Worm (Caenorhabditis elegans) whole organism, young adult: Measurements from ENCODE around the gene T10C6.6.

Source experiments
- B0261.1 ChIP-seq: sonication (generic microtip); optimal IDR thresholded peaks from 2 replicates; lab custom pipeline; 2016; ENCODE audit warnings: mild to moderate bottlenecking, missing genetic modification characterization, moderate library complexity, missing compliant biosample characterization
- B0336.3 ChIP-seq: fragments of 200-800 bp; sonication (Bioruptor generic); IDR thresholded peaks from 2 replicates; pipeline ENCODE4 v1.3.6; 2022; ENCODE audit warnings: missing genetic modification characterization, missing compliant biosample characterization
- C17E4.6 ChIP-seq: fragments of 200-800 bp; sonication (Bioruptor generic); IDR thresholded peaks from 2 replicates; pipeline ENCODE4 v1.3.6; 2022; ENCODE audit warnings: missing genetic modification reagents, missing genetic modification characterization, missing compliant biosample characterization
- D2030.7 ChIP-seq: fragments of 200-800 bp; sonication (Bioruptor generic); IDR thresholded peaks from 2 replicates; pipeline ENCODE4 v1.3.6; 2022; ENCODE audit warnings: missing genetic modification reagents, missing genetic modification characterization, missing compliant biosample characterization
- F33H1.4 ChIP-seq: fragments of 200-800 bp; sonication (Bioruptor generic); IDR thresholded peaks from 2 replicates; pipeline ENCODE4 v1.3.6; 2022; ENCODE audit warnings: missing genetic modification reagents, missing genetic modification characterization, missing compliant biosample characterization
- F37B4.10 ChIP-seq: fragments of 200-800 bp; sonication (Bioruptor generic); IDR thresholded peaks from 2 replicates; pipeline ENCODE4 v1.3.6; 2022; ENCODE audit warnings: missing genetic modification characterization, missing compliant biosample characterization
- F52B5.7 ChIP-seq: sonication (generic microtip); optimal IDR thresholded peaks from 2 replicates; lab custom pipeline; 2016; ENCODE audit warnings: mild to moderate bottlenecking, missing genetic modification characterization, missing compliant biosample characterization
- F57A8.1 ChIP-seq: fragments of 200-800 bp; sonication (Bioruptor generic); optimal IDR thresholded peaks from 2 replicates; lab custom pipeline; 2018; ENCODE audit warnings: mild to moderate bottlenecking, missing genetic modification characterization, moderate library complexity, missing compliant biosample characterization
- Y53G8AR.9 ChIP-seq: fragments of 200-800 bp; sonication (Bioruptor generic); conservative IDR thresholded peaks from 2 replicates; pipeline ENCODE4 v1.3.6; 2022; ENCODE audit warnings: missing genetic modification reagents, missing genetic modification characterization, missing compliant biosample characterization
- Y67H2A.10 ChIP-seq: fragments of 200-800 bp; sonication (Bioruptor generic); conservative IDR thresholded peaks from 2 replicates; pipeline ENCODE4 v1.3.6; 2022; ENCODE audit warnings: missing genetic modification reagents, missing genetic modification characterization, missing compliant biosample characterization
- Y95B8A.8 ChIP-seq: fragments of 200-800 bp; sonication (Bioruptor generic); IDR thresholded peaks from 2 replicates; pipeline ENCODE4 v1.3.6; 2022; ENCODE audit warnings: missing genetic modification reagents, missing genetic modification characterization, missing compliant biosample characterization
- ama-1 ChIP-seq, 3 experiments: fragments of 150-350 bp in 1 of 3; sonication (generic microtip) in 2 of 3; optimal IDR thresholded peaks; 2 replicates each; lab custom pipeline; 2014 to 2018; ENCODE audit warnings: missing biosample characterization in 2 of 3, missing genetic modification characterization in 2 of 3, missing genetic modification reagents in 2 of 3
- aptf-2 ChIP-seq: fragments of 200-800 bp; sonication (Bioruptor generic); conservative IDR thresholded peaks from 2 replicates; pipeline ENCODE4 v1.3.6; 2022; ENCODE audit warnings: missing genetic modification reagents, missing genetic modification characterization, missing compliant biosample characterization
- cebp-1 ChIP-seq, 2 experiments: fragments of 200-800 bp in 1 of 2; sonication (Bioruptor generic) in 1 of 2; sonication (generic microtip) in 1 of 2; IDR thresholded peaks in 1 of 2; optimal IDR thresholded peaks in 1 of 2; 2 replicates each; pipeline versions ENCODE4 v1.3.6 to Lab custom; 2017 to 2022; ENCODE audit warnings: missing compliant biosample characterization in 2 of 2, missing genetic modification characterization in 2 of 2, mild to moderate bottlenecking in 1 of 2, missing genetic modification reagents in 1 of 2, moderate library complexity in 1 of 2
- ceh-100 ChIP-seq: fragments of 200-800 bp; sonication (Bioruptor generic); IDR thresholded peaks from 2 replicates; pipeline ENCODE4 v1.3.6; 2022; ENCODE audit warnings: missing genetic modification reagents, missing genetic modification characterization, missing compliant biosample characterization
- ceh-58 ChIP-seq: fragments of 200-800 bp; sonication (Bioruptor generic); IDR thresholded peaks from 2 replicates; pipeline ENCODE4 v1.3.6; 2022; ENCODE audit warnings: missing genetic modification characterization, missing compliant biosample characterization
- ceh-79 ChIP-seq: sonication (generic microtip); optimal IDR thresholded peaks from 2 replicates; lab custom pipeline; 2017; ENCODE audit warnings: mild to moderate bottlenecking, missing genetic modification characterization, missing compliant biosample characterization
- dpl-1 ChIP-seq: fragments of 150-350 bp; optimal IDR thresholded peaks from 2 replicates; lab custom pipeline; 2014; ENCODE audit warnings: missing biosample characterization, missing genetic modification reagents, missing genetic modification characterization
- ekl-4 ChIP-seq: fragments of 200-800 bp; sonication (Bioruptor generic); IDR thresholded peaks from 2 replicates; pipeline ENCODE4 v1.3.6; 2022; ENCODE audit warnings: missing genetic modification reagents, missing genetic modification characterization, missing compliant biosample characterization
- gei-17 ChIP-seq: fragments of 200-800 bp; sonication (Bioruptor generic); optimal IDR thresholded peaks from 2 replicates; lab custom pipeline; 2018; ENCODE audit warnings: mild to moderate bottlenecking, missing genetic modification characterization, missing compliant biosample characterization
- hmg-20 ChIP-seq: fragments of 200-800 bp; sonication (Bioruptor generic); IDR thresholded peaks from 2 replicates; pipeline ENCODE4 v1.3.6; 2022; ENCODE audit warnings: missing genetic modification reagents, missing genetic modification characterization, missing compliant biosample characterization
- hsf-1 ChIP-seq: fragments of 200-800 bp; sonication (Bioruptor generic); IDR thresholded peaks from 2 replicates; pipeline ENCODE4 v1.3.6; 2022; ENCODE audit warnings: missing genetic modification reagents, missing genetic modification characterization, missing compliant biosample characterization
- let-526 ChIP-seq: fragments of 200-800 bp; sonication (Bioruptor generic); IDR thresholded peaks from 2 replicates; pipeline ENCODE4 v1.3.6; 2022; ENCODE audit warnings: missing genetic modification reagents, missing genetic modification characterization, missing compliant biosample characterization
- lin-26 ChIP-seq: fragments of 200-800 bp; sonication (Bioruptor generic); IDR thresholded peaks from 2 replicates; pipeline ENCODE4 v1.3.6; 2022; ENCODE audit warnings: missing genetic modification reagents, missing genetic modification characterization, missing compliant biosample characterization
- lin-35 ChIP-seq, 3 experiments: fragments of 150-350 bp in 2 of 3; sonication (generic microtip) in 1 of 3; optimal IDR thresholded peaks; 2 replicates each; lab custom pipeline; 2014 to 2018; ENCODE audit warnings: missing biosample characterization in 3 of 3, missing genetic modification characterization in 3 of 3, missing genetic modification reagents in 3 of 3
- lir-1 ChIP-seq: fragments of 200-800 bp; sonication (Bioruptor generic); conservative IDR thresholded peaks from 2 replicates; pipeline ENCODE4 v1.3.6; 2022; ENCODE audit warnings: missing genetic modification reagents, missing genetic modification characterization, missing compliant biosample characterization
- madf-6 ChIP-seq: fragments of 200-800 bp; sonication (Bioruptor generic); IDR thresholded peaks from 2 replicates; pipeline ENCODE4 v1.3.6; 2022; ENCODE audit warnings: missing genetic modification reagents, missing genetic modification characterization, missing compliant biosample characterization
- madf-8 ChIP-seq: fragments of 200-800 bp; sonication (Bioruptor generic); conservative IDR thresholded peaks from 2 replicates; pipeline ENCODE4 v1.3.6; 2022; ENCODE audit warnings: missing genetic modification reagents, missing genetic modification characterization, missing compliant biosample characterization
- nfyb-1 ChIP-seq: fragments of 200-800 bp; sonication (Bioruptor generic); IDR thresholded peaks from 2 replicates; pipeline ENCODE4 v1.3.6; 2022; ENCODE audit warnings: missing genetic modification reagents, missing genetic modification characterization, missing compliant biosample characterization
- nhr-27 ChIP-seq: fragments of 200-800 bp; sonication (Bioruptor generic); optimal IDR thresholded peaks from 2 replicates; lab custom pipeline; 2018; ENCODE audit warnings: mild to moderate bottlenecking, missing genetic modification characterization, moderate library complexity, missing compliant biosample characterization
- pha-4 ChIP-seq: fragments of 150-350 bp; sonication (generic microtip); optimal IDR thresholded peaks from 2 replicates; lab custom pipeline; 2014; ENCODE audit warnings: missing biosample characterization, missing genetic modification reagents, missing genetic modification characterization
- rcor-1 ChIP-seq: fragments of 200-800 bp; sonication (Bioruptor generic); IDR thresholded peaks from 2 replicates; pipeline ENCODE4 v1.3.6; 2022; ENCODE audit warnings: missing genetic modification reagents, missing genetic modification characterization, missing compliant biosample characterization
- sdz-38 ChIP-seq: sonication (generic microtip); optimal IDR thresholded peaks from 2 replicates; lab custom pipeline; 2016; ENCODE audit warnings: missing genotype, missing genetic modification characterization, missing compliant biosample characterization
- sea-2 ChIP-seq: fragments of 200-800 bp; sonication (Bioruptor generic); IDR thresholded peaks from 2 replicates; pipeline ENCODE4 v1.3.6; 2022; ENCODE audit warnings: missing genetic modification characterization, missing compliant biosample characterization
- snpc-1.1 ChIP-seq: sonication (generic microtip); optimal IDR thresholded peaks from 2 replicates; lab custom pipeline; 2017; ENCODE audit warnings: missing genetic modification characterization, mild to moderate bottlenecking, missing compliant biosample characterization, antibody characterized with exemption, moderate library complexity, missing genotype, missing genetic modification reagents; ENCODE audit not compliant: insufficient read depth
- somi-1 ChIP-seq: fragments of 200-800 bp; sonication (Bioruptor generic); optimal IDR thresholded peaks from 2 replicates; lab custom pipeline; 2018; ENCODE audit warnings: mild to moderate bottlenecking, missing genetic modification characterization, missing compliant biosample characterization
- xnd-1 ChIP-seq: sonication (generic microtip); optimal IDR thresholded peaks from 2 replicates; lab custom pipeline; 2016; ENCODE audit warnings: missing genotype, missing genetic modification reagents, missing genetic modification characterization, missing compliant biosample characterization
- zfh-2 ChIP-seq: fragments of 200-800 bp; sonication (Bioruptor generic); conservative IDR thresholded peaks from 2 replicates; pipeline ENCODE4 v1.3.6; 2022; ENCODE audit warnings: missing genetic modification reagents, missing genetic modification characterization, missing compliant biosample characterization
- ztf-18 ChIP-seq: sonication (generic microtip); optimal IDR thresholded peaks from 2 replicates; lab custom pipeline; 2016; ENCODE audit warnings: missing genotype, mild to moderate bottlenecking, missing genetic modification characterization, missing compliant biosample characterization
- ztf-22 ChIP-seq: fragments of 200-800 bp; sonication (Bioruptor generic); optimal IDR thresholded peaks from 2 replicates; lab custom pipeline; 2018; ENCODE audit warnings: mild to moderate bottlenecking, missing genetic modification characterization, moderate library complexity, missing compliant biosample characterization
- ztf-3 ChIP-seq: fragments of 200-800 bp; sonication (Bioruptor generic); optimal IDR thresholded peaks from 2 replicates; lab custom pipeline; 2018; ENCODE audit warnings: mild to moderate bottlenecking, missing genetic modification characterization, missing compliant biosample characterization
- ztf-6 ChIP-seq: fragments of 200-800 bp; sonication (Bioruptor generic); IDR thresholded peaks from 2 replicates; pipeline ENCODE4 v1.3.6; 2022; ENCODE audit warnings: missing genetic modification reagents, missing genetic modification characterization, missing compliant biosample characterization

The T10C6.6 gene

DNA sequence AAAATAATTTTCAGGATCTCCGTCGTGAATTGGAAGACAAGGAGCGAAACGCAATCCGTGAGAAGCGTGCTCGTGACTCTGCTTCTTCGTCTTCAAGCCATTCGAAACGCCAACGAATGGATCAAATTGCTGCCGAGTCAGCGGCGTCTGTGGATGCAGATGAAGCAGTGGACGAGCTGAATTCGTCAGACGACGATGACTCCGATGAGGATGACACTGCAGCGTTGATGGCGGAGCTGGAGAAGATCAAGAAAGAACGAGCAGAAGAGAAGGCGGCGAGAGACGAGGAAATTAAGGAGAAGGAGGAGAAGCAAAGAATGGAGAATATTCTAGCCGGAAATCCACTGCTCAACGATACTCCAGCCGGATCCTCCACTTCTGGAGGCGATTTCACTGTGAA, 567 bp upstream of the T10C6.6 start:
- no peak for TF ChIP-seq B0336.3 (GFP tag; lab: Robert Waterston, UW)
- TF ChIP-seq zfh-2 (GFP tag; lab: Robert Waterston, UW), result peak; percentile 79
- TF ChIP-seq, all 124 proteins: peak for 1

DNA sequence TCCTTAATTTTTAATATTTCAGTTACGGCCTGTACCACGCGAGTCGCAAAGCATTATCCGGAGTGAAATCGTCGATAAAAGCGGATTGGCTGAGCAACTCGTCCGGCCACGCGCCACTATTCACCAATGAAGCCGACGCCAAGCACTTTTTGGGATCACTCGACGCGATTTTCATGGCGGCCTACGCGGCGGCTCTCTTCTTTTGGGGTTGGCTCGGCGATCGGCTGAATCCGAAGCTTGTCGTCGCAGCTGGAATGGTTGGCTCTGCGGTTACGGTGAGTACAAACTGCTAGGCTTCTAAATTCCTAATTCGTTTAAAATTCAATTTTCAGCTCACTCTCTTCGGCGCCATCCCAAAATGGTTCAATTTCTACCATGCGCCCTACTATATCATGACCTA, 791 bp downstream of the T10C6.6 start:
- TF ChIP-seq hmg-20 (GFP tag; lab: Robert Waterston, UW) (no peak), zfh-2 (GFP tag; lab: Robert Waterston, UW) (peak; percentile 51)

DNA sequence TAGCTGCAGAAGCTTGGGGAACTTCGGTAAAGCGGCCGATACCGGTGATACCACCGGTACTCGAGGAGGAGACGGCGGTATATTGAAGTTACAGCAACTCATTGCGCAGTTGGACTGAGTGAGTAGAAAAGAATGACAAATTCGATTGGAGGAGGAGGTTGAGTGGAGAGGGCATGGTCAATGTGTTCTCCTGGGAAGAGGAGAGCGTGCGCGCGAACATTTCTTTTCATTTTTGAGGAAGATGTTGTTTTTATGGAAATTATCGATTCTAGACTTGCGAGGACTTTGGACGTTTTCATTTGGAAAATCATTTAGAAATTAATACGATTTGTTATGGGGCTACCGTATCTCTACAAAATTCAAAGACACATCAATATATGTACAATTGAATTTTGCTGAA, 5.1 kb downstream of the T10C6.6 start:
- TF ChIP-seq F37B4.10 (GFP tag; lab: Robert Waterston, UW) (no peak), gei-17 (no peak), aptf-2 (GFP tag; lab: Robert Waterston, UW) (peak; percentile 92)

DNA sequence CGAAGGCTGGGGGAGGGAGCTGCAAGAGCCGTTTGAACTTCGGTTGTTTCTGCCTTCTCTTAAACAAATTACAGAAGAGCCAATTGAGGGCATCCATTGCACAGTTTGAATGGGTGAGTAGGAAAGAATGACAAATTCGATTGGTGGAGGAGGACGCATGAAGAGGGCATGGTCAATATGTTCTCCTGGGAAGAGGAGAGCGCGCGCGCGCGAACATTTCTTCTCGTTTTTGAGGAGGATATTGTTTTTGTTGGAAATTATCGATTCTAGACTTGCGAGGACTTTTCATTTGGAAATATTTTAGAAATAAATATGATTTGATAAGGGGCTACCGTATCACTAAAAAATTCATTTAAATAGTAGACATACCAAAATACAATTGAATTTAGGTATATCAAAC, 7.4 kb downstream of the T10C6.6 start, which contains the start of gene T10C6.7:
Gene T10C6.7 (minus strand): TSS at position 143 of the 400 bp plus-strand sequence.
- TF ChIP-seq C17E4.6 (GFP tag; lab: Robert Waterston, UW) (no peak), zfh-2 (GFP tag; lab: Robert Waterston, UW) (no peak), F57A8.1 (GFP tag; lab: Kevin White, UChicago) (no peak), ceh-79 (tag; lab: Kevin White, UChicago) (no peak), sdz-38 (tag; lab: Kevin White, UChicago) (no peak), hsf-1 (no peak), ekl-4 (GFP tag; lab: Robert Waterston, UW) (no peak), sea-2 (GFP tag; lab: Robert Waterston, UW) (no peak), ztf-3 (GFP tag; lab: Kevin White, UChicago) (no peak), ceh-58 (GFP tag; lab: Robert Waterston, UW) (no peak), ztf-22 (GFP tag; lab: Kevin White, UChicago) (no peak), lin-35 (GFP tag; optimal IDR thresholded peaks at IDR 0.05; lab: Kevin White, UChicago) (no peak), xnd-1 (tag; lab: Kevin White, UChicago) (peak; percentile 7), ceh-100 (GFP tag; lab: Robert Waterston, UW) (no peak), ama-1 (optimal IDR thresholded peaks at IDR 0.05; lab: Kevin White, UChicago) (no peak), ama-1 (GFP tag; optimal IDR thresholded peaks at IDR 0.05; lab: Kevin White, UChicago) (no peak), snpc-1.1 (tag; lab: Kevin White, UChicago) (no peak), cebp-1 (GFP tag; IDR thresholded peaks at IDR 0.05; lab: Robert Waterston, UW) (no peak), cebp-1 (tag; optimal IDR thresholded peaks at IDR 0.05; lab: Kevin White, UChicago) (no peak), Y53G8AR.9 (GFP tag; lab: Robert Waterston, UW) (no peak), ztf-18 (tag; lab: Kevin White, UChicago) (no peak), nhr-27 (tag; lab: Kevin White, UChicago) (no peak), lin-26 (GFP tag; lab: Robert Waterston, UW) (no peak), madf-8 (GFP tag; lab: Robert Waterston, UW) (peak; percentile 69), Y95B8A.8 (GFP tag; lab: Robert Waterston, UW) (no peak), F52B5.7 (no peak), madf-6 (GFP tag; lab: Robert Waterston, UW) (peak; percentile 87), D2030.7 (peak; percentile 18; the same call in 1 of the 2 replicates), F33H1.4 (no peak), rcor-1 (GFP tag; lab: Robert Waterston, UW) (no peak), Y67H2A.10 (GFP tag; lab: Robert Waterston, UW) (no peak), let-526 (GFP tag; lab: Robert Waterston, UW) (no peak), lir-1 (GFP tag; lab: Robert Waterston, UW) (0 out of 2 replicates have a peak, but pooled peaks have one; percentile 10), somi-1 (GFP tag; lab: Kevin White, UChicago) (no peak), pha-4 (tag; lab: Kevin White, UChicago) (no peak), nfyb-1 (no peak), ztf-6 (no peak), B0261.1 (tag; lab: Kevin White, UChicago) (no peak), dpl-1 (no peak)
